Worm (Caenorhabditis elegans): ENCODE results near the gene F32D8.3.

DNA sequence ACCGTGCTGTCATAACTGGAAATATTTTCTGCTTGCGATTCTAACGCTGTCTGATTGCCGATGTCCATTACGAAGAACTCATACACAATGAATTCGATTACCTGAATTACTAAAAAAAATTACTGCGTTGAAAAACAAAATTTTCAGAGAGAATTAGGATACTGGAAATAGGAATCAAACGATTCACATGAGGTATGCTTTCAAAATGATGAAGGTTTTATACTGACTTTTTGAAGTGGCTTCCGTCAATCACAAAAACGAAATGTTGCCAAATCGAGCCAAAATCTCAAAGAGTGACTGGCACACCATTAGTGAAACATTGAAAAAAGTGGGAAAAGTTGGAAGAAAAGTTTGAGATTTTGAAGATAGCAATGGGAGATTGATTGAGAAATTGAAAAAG is 22.4 kb downstream of the F32D8.3 start, which contains the start of gene zzz-1:
- TF ChIP-seq tbx-37 (GFP tag; conservative IDR thresholded peaks at IDR 0.05) (no peak), B0310.2 (tag; optimal IDR thresholded peaks at IDR 0.05) (no peak), ama-1 (optimal IDR thresholded peaks at IDR 0.05) (no peak), hnd-1 (tag; optimal IDR thresholded peaks at IDR 0.05) (no peak), aly-1 (tag; optimal IDR thresholded peaks at IDR 0.05) (no peak), flt-1 (GFP tag; IDR thresholded peaks at IDR 0.05) (no peak), ceh-13 (GFP tag; optimal IDR thresholded peaks at IDR 0.05) (no peak), F13C5.2 (tag; optimal IDR thresholded peaks at IDR 0.05) (no peak), sea-1 (GFP tag; conservative IDR thresholded peaks at IDR 0.05) (no peak), hmg-4 (GFP tag; optimal IDR thresholded peaks at IDR 0.05) (no peak)
